Worm (Caenorhabditis elegans) whole organism, early embryonic: ENCODE measurements around the gene W03C9.5.

Experiments
- B0310.2 ChIP-seq: sonication (generic microtip); optimal IDR thresholded peaks from 2 replicates; lab custom pipeline; 2016; ENCODE audit warnings: mild to moderate bottlenecking, missing genetic modification characterization, missing compliant biosample characterization
- F13C5.2 ChIP-seq: sonication (generic microtip); optimal IDR thresholded peaks from 2 replicates; lab custom pipeline; 2017; ENCODE audit warnings: mild to moderate bottlenecking, missing genetic modification characterization, inconsistent platforms, missing compliant biosample characterization
- aly-1 ChIP-seq: sonication (generic microtip); optimal IDR thresholded peaks from 2 replicates; lab custom pipeline; 2016; ENCODE audit warnings: missing genetic modification characterization, missing compliant biosample characterization
- ama-1 ChIP-seq: fragments of 150-350 bp; optimal IDR thresholded peaks from 2 replicates; lab custom pipeline; 2014
- ceh-13 ChIP-seq: fragments of 200-800 bp; sonication (Bioruptor generic); optimal IDR thresholded peaks from 2 replicates; lab custom pipeline; 2018; ENCODE audit warnings: mild to moderate bottlenecking, missing genetic modification characterization, missing compliant biosample characterization
- ceh-36 ChIP-seq: sonication (generic microtip); optimal IDR thresholded peaks from 2 replicates; lab custom pipeline; 2016; ENCODE audit warnings: missing genetic modification characterization, inconsistent platforms, missing compliant biosample characterization
- ets-7 ChIP-seq: sonication (generic microtip); optimal IDR thresholded peaks from 2 replicates; lab custom pipeline; 2016; ENCODE audit warnings: missing genotype, missing genetic modification characterization, missing compliant biosample characterization
- flt-1 ChIP-seq: fragments of 200-800 bp; sonication (Bioruptor generic); IDR thresholded peaks from 2 replicates; pipeline ENCODE4 v1.3.6; 2022; ENCODE audit warnings: missing genetic modification characterization, missing compliant biosample characterization
- hmbx-1 ChIP-seq: sonication (generic microtip); optimal IDR thresholded peaks from 2 replicates; lab custom pipeline; 2016; ENCODE audit warnings: mild to moderate bottlenecking, missing genetic modification characterization, missing compliant biosample characterization
- hmg-4 ChIP-seq: fragments of 200-800 bp; sonication (Bioruptor generic); optimal IDR thresholded peaks from 2 replicates; lab custom pipeline; 2018; ENCODE audit warnings: mild to moderate bottlenecking, missing genetic modification characterization, missing compliant biosample characterization
- hnd-1 ChIP-seq: sonication (generic microtip); optimal IDR thresholded peaks from 2 replicates; lab custom pipeline; 2016; ENCODE audit warnings: missing genetic modification characterization, missing compliant biosample characterization
- pes-1 ChIP-seq: fragments of 200-800 bp; sonication (Bioruptor generic); IDR thresholded peaks from 2 replicates; pipeline ENCODE4 v1.3.6; 2022; ENCODE audit warnings: missing genetic modification reagents, missing genetic modification characterization, missing compliant biosample characterization
- scrt-1 ChIP-seq: fragments of 200-800 bp; sonication (Bioruptor generic); IDR thresholded peaks from 2 replicates; pipeline ENCODE4 v1.3.6; 2022; ENCODE audit warnings: missing genetic modification characterization, missing compliant biosample characterization
- sea-1 ChIP-seq: fragments of 200-800 bp; sonication (Bioruptor generic); conservative IDR thresholded peaks from 2 replicates; pipeline ENCODE4 v1.3.6; 2022; ENCODE audit warnings: missing genetic modification characterization, missing compliant biosample characterization
- tbx-11 ChIP-seq: fragments of 200-800 bp; sonication (Bioruptor generic); IDR thresholded peaks from 2 replicates; pipeline ENCODE4 v1.3.6; 2022; ENCODE audit warnings: missing genetic modification characterization, missing compliant biosample characterization
- tbx-37 ChIP-seq: fragments of 200-800 bp; sonication (Bioruptor generic); conservative IDR thresholded peaks from 2 replicates; pipeline ENCODE4 v1.3.6; 2022; ENCODE audit warnings: missing genetic modification reagents, missing genetic modification characterization, missing compliant biosample characterization
- tra-4 ChIP-seq: sonication (generic microtip); optimal IDR thresholded peaks from 2 replicates; lab custom pipeline; 2017; ENCODE audit warnings: missing genetic modification characterization, missing compliant biosample characterization

Gene W03C9.5

ce11 chrII:11976727-11977259 lies 9.4 kb upstream of the W03C9.5 start:
- TF ChIP-seq hnd-1: no peak
- TF ChIP-seq F13C5.2 (tag; lab: Kevin White, UChicago): no peak
- TF ChIP-seq ama-1 (lab: Kevin White, UChicago): no peak
- TF ChIP-seq ceh-36 (tag; lab: Kevin White, UChicago): no peak
- no peak for TF ChIP-seq tbx-11
- no peak for TF ChIP-seq flt-1
- no peak for TF ChIP-seq aly-1 (tag; lab: Kevin White, UChicago)
- no peak for TF ChIP-seq ceh-13

ce11 chrII:11974048-11974995 lies 7.0 kb upstream of the W03C9.5 start:
- TF ChIP-seq B0310.2 (tag; lab: Kevin White, UChicago): peak; percentile 56
- TF ChIP-seq tbx-37 (GFP tag; lab: Robert Waterston, UW): no peak
- TF ChIP-seq tra-4 (tag; lab: Kevin White, UChicago): no peak
- no peak for TF ChIP-seq scrt-1
- TF ChIP-seq ceh-13: no peak
- TF ChIP-seq pes-1 (GFP tag; lab: Robert Waterston, UW): 0 out of 2 replicates have a peak, but pooled peaks have one; percentile 21
- no peak for TF ChIP-seq tbx-11
- peak; percentile 85 for TF ChIP-seq ama-1 (lab: Kevin White, UChicago)
- 0 out of 2 replicates have a peak, but pooled peaks have one; percentile 40 for TF ChIP-seq sea-1
- TF ChIP-seq hmg-4 (GFP tag; lab: Kevin White, UChicago): peak; percentile 23
- no peak for TF ChIP-seq flt-1
- TF ChIP-seq hmbx-1 (tag; lab: Kevin White, UChicago): peak; percentile 44
- TF ChIP-seq F13C5.2 (tag; lab: Kevin White, UChicago): no peak
- TF ChIP-seq ceh-36 (tag; lab: Kevin White, UChicago): no peak
- TF ChIP-seq hnd-1: no peak
- no peak for TF ChIP-seq ets-7 (tag; lab: Kevin White, UChicago)
- no peak for TF ChIP-seq aly-1 (tag; lab: Kevin White, UChicago)

DNA sequence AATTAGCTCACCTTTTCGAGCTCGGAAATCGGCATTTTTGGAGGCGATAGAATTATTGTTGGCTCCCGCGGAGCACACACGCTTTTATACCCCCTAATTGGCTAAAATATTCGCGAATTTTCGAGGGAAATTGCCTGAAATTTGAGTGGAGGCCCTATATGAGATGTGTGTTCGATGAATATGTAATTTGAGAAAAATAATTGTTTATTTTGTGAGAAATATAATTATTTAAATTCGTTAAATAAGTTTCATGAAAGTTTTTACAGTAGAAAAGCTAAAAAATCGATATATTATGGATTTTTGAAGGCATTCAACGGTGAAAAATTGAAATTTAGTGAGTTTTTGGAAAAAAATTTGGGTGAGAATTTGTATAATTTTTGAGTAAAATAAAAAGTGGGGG lies 6.3 kb upstream of the W03C9.5 start, which contains the start of gene acbp-6:
Gene acbp-6, minus strand, starts transcription at position 101 of the 400 bp plus-strand sequence.
- TF ChIP-seq hmg-4 (GFP tag; lab: Kevin White, UChicago) (no peak), ceh-36 (tag; lab: Kevin White, UChicago) (no peak), F13C5.2 (tag; lab: Kevin White, UChicago) (no peak), tbx-11 (no peak), tra-4 (tag; lab: Kevin White, UChicago) (no peak), flt-1 (no peak), tbx-37 (GFP tag; lab: Robert Waterston, UW) (no peak), scrt-1 (no peak), hmbx-1 (tag; lab: Kevin White, UChicago) (no peak), ama-1 (lab: Kevin White, UChicago) (no peak), hnd-1 (no peak), ceh-13 (no peak), pes-1 (GFP tag; lab: Robert Waterston, UW) (no peak), B0310.2 (tag; lab: Kevin White, UChicago) (no peak), sea-1 (no peak)

ce11 chrII:11972266-11972665 lies 4.9 kb upstream of the W03C9.5 start:
- TF ChIP-seq flt-1: no peak
- TF ChIP-seq ets-7 (tag; lab: Kevin White, UChicago): no peak
- no peak for TF ChIP-seq aly-1 (tag; lab: Kevin White, UChicago)
- TF ChIP-seq tbx-37 (GFP tag; lab: Robert Waterston, UW): no peak
- no peak for TF ChIP-seq sea-1
- no peak for TF ChIP-seq tbx-11
- TF ChIP-seq ceh-13: no peak
- no peak for TF ChIP-seq tra-4 (tag; lab: Kevin White, UChicago)
- TF ChIP-seq hnd-1: no peak
- no peak for TF ChIP-seq scrt-1
- TF ChIP-seq hmbx-1 (tag; lab: Kevin White, UChicago): no peak
- TF ChIP-seq B0310.2 (tag; lab: Kevin White, UChicago): no peak
- no peak for TF ChIP-seq pes-1 (GFP tag; lab: Robert Waterston, UW)
- TF ChIP-seq F13C5.2 (tag; lab: Kevin White, UChicago): no peak

- TF ChIP-seq ama-1 (lab: Kevin White, UChicago) (no peak), ceh-36 (tag; lab: Kevin White, UChicago) (no peak), ceh-13 (no peak), hnd-1 (no peak), F13C5.2 (tag; lab: Kevin White, UChicago) (no peak), sea-1 (no peak), tbx-37 (GFP tag; lab: Robert Waterston, UW) (no peak), aly-1 (tag; lab: Kevin White, UChicago) (no peak), hmbx-1 (tag; lab: Kevin White, UChicago) (no peak), tra-4 (tag; lab: Kevin White, UChicago) (no peak), tbx-11 (no peak), ets-7 (tag; lab: Kevin White, UChicago) (no peak), hmg-4 (GFP tag; lab: Kevin White, UChicago) (no peak), flt-1 (no peak), pes-1 (GFP tag; lab: Robert Waterston, UW) (no peak)
These were observed 3.8 kb upstream of the W03C9.5 start for ce11 chrII:11971009-11971636.

DNA sequence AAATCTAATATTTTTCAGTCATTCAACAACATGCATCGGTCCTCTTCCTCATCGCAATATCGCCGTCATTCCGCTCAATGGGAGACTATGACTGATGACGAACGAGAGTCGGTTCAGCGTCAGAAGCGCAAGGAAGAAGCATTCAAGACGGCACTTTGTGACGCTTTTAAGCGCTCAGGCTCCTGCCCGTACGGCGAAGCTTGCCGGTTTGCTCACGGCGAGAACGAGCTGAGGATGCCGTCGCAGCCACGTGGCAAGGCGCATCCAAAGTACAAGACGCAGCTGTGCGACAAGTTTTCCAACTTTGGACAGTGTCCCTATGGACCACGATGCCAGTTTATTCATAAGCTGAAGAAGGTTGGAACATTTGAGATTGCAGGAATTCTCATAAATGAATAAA lies 1.7 kb upstream of the W03C9.5 start:
- TF ChIP-seq tra-4 (tag; lab: Kevin White, UChicago) (no peak), B0310.2 (tag; lab: Kevin White, UChicago) (no peak), F13C5.2 (tag; lab: Kevin White, UChicago) (no peak), sea-1 (no peak), ama-1 (lab: Kevin White, UChicago) (no peak), ceh-36 (tag; lab: Kevin White, UChicago) (no peak), flt-1 (no peak), ets-7 (tag; lab: Kevin White, UChicago) (no peak), scrt-1 (no peak), hmbx-1 (tag; lab: Kevin White, UChicago) (no peak), aly-1 (tag; lab: Kevin White, UChicago) (no peak), ceh-13 (no peak)
